3 worm cellular contexts compared by ENCODE assay signal in genomic region chrIV:8073660-8074059, ce11.
TF ChIP-seq lines count a peak whose summit lies in the region.

No protein-coding gene starts in this region.

TF ChIP-seq in whole organism, L1 larva, 84 proteins besides CTCF, POLR2A, EP300 and RAD21:
- peak; percentile 52 for TF ChIP-seq isw-1 (GFP tag; IDR thresholded peaks at IDR 0.05; lab: Robert Waterston, UW)
TF ChIP-seq in whole organism, L1 larva: peak in this region for 1; not testable (repeated sequence) for 83.

TF ChIP-seq in whole organism, L4 larva, 104 proteins besides CTCF, POLR2A, EP300 and RAD21:
- TF ChIP-seq hmg-1.1 (GFP tag; IDR thresholded peaks at IDR 0.05; lab: Robert Waterston, UW) (0 out of 2 replicates have a peak, but pooled peaks have one; percentile 16), set-16 (GFP tag; IDR thresholded peaks at IDR 0.05; lab: Robert Waterston, UW) (peak; percentile 73; the same call in 1 of the 2 replicates), D1046.2 (GFP tag; IDR thresholded peaks at IDR 0.05; lab: Robert Waterston, UW) (0 out of 2 replicates have a peak, but pooled peaks have one; percentile 49), egl-43 (GFP tag; IDR thresholded peaks at IDR 0.05; lab: Robert Waterston, UW) (0 out of 2 replicates have a peak, but pooled peaks have one; percentile 42), dmd-6 (GFP tag; IDR thresholded peaks at IDR 0.05; lab: Robert Waterston, UW) (peak; percentile 27; the same call in 1 of the 2 replicates), lin-38 (GFP tag; IDR thresholded peaks at IDR 0.05; lab: Robert Waterston, UW) (0 out of 2 replicates have a peak, but pooled peaks have one; percentile 3), snpc-1.2 (GFP tag; IDR thresholded peaks at IDR 0.05; lab: Robert Waterston, UW) (peak; percentile 69; the same call in 1 of the 2 replicates), lin-29 (GFP tag; IDR thresholded peaks at IDR 0.05; lab: Robert Waterston, UW) (0 out of 2 replicates have a peak, but pooled peaks have one; percentile 21)
TF ChIP-seq in whole organism, L4 larva: peak in this region for 8; not testable (repeated sequence) for 96.

TF ChIP-seq in whole organism, young adult, 124 proteins besides CTCF, POLR2A, EP300 and RAD21:
- TF ChIP-seq pbrm-1 (GFP tag; IDR thresholded peaks at IDR 0.05; lab: Robert Waterston, UW) (0 out of 2 replicates have a peak, but pooled peaks have one; percentile 53), mcd-1 (GFP tag; IDR thresholded peaks at IDR 0.05; lab: Robert Waterston, UW) (peak; percentile 26; the same call in 1 of the 2 replicates), D2030.7 (GFP tag; IDR thresholded peaks at IDR 0.05; lab: Robert Waterston, UW) (peak; percentile 12; the same call in 1 of the 2 replicates), ceh-91 (GFP tag; IDR thresholded peaks at IDR 0.05; lab: Robert Waterston, UW) (0 out of 2 replicates have a peak, but pooled peaks have one; percentile 38), F33H1.4 (GFP tag; IDR thresholded peaks at IDR 0.05; lab: Robert Waterston, UW) (peak; percentile 78), dox-1 (GFP tag; IDR thresholded peaks at IDR 0.05; lab: Robert Waterston, UW) (peak; percentile 69; the same call in 1 of the 2 replicates), F37B4.10 (GFP tag; IDR thresholded peaks at IDR 0.05; lab: Robert Waterston, UW) (0 out of 2 replicates have a peak, but pooled peaks have one; percentile 34), egrh-3 (GFP tag; IDR thresholded peaks at IDR 0.05; lab: Robert Waterston, UW) (peak; percentile 35)
